Fruit fly (Drosophila melanogaster) S2 (cell line): ENCODE results near the gene CG42449.

Experiments
- CG8478 ChIP-seq: fragments of >200 bp; optimal IDR thresholded peaks from 2 replicates; lab custom pipeline; 2018
- CTCF ChIP-seq, 2 experiments: fragments of >200 bp; optimal IDR thresholded peaks; 2 replicates each; lab custom pipeline; 2018

dm6 chrX:5634714-5635113, 48.3 kb upstream of the CG42449 start:
- TF ChIP-seq CG8478 (lab: Kevin White, UChicago): no peak
- no peak for TF ChIP-seq CTCF (optimal IDR thresholded peaks at IDR 0.05; lab: Kevin White, UChicago)
